Worm (Caenorhabditis elegans): ENCODE measurements around the gene med-1.

ce11 chrX:12469846-12470245 lies 39.4 kb downstream of the med-1 start:
- TF ChIP-seq ceh-82 (tag; optimal IDR thresholded peaks at IDR 0.05) (no peak), ztf-11 (tag; optimal IDR thresholded peaks at IDR 0.05) (no peak), nhr-12 (tag; optimal IDR thresholded peaks at IDR 0.05) (no peak), nhr-11 (tag; optimal IDR thresholded peaks at IDR 0.05) (no peak)
